Worm (Caenorhabditis elegans) whole organism, young adult: ENCODE data around the gene ace-4.

Source experiments
- F23B12.7 ChIP-seq: sonication (generic microtip); optimal IDR thresholded peaks from 2 replicates; lab custom pipeline; 2017; ENCODE audit warnings: missing genetic modification characterization, mild to moderate bottlenecking, missing compliant biosample characterization, antibody characterized with exemption, moderate library complexity; ENCODE audit not compliant: insufficient read depth
- K11D2.4 ChIP-seq: fragments of 200-800 bp; sonication (Bioruptor generic); IDR thresholded peaks from 2 replicates; pipeline ENCODE4 v1.3.6; 2022; ENCODE audit warnings: missing genetic modification reagents, missing genetic modification characterization, missing compliant biosample characterization
- Y53F4B.3 ChIP-seq: fragments of 200-800 bp; sonication (Bioruptor generic); IDR thresholded peaks from 2 replicates; pipeline ENCODE4 v1.3.6; 2022; ENCODE audit warnings: missing genetic modification reagents, missing genetic modification characterization, missing compliant biosample characterization
- ceh-40 ChIP-seq: fragments of 200-800 bp; sonication (Bioruptor generic); IDR thresholded peaks from 2 replicates; pipeline ENCODE4 v1.3.6; 2022; ENCODE audit warnings: missing genetic modification characterization, missing compliant biosample characterization
- hmg-20 ChIP-seq: fragments of 200-800 bp; sonication (Bioruptor generic); IDR thresholded peaks from 2 replicates; pipeline ENCODE4 v1.3.6; 2022; ENCODE audit warnings: missing genetic modification reagents, missing genetic modification characterization, missing compliant biosample characterization
- let-607 ChIP-seq, 2 experiments: fragments of 200-800 bp in 1 of 2; sonication (Bioruptor generic) in 1 of 2; sonication (generic microtip) in 1 of 2; optimal IDR thresholded peaks; 2 replicates each; lab custom pipeline; 2016 to 2018; ENCODE audit warnings: mild to moderate bottlenecking in 2 of 2, missing compliant biosample characterization in 2 of 2, missing genetic modification characterization in 2 of 2, moderate library complexity in 2 of 2, missing genotype in 1 of 2
- lin-35 ChIP-seq, 3 experiments: fragments of 150-350 bp in 2 of 3; sonication (generic microtip) in 1 of 3; optimal IDR thresholded peaks; 2 replicates each; lab custom pipeline; 2014 to 2018; ENCODE audit warnings: missing biosample characterization in 3 of 3, missing genetic modification characterization in 3 of 3, missing genetic modification reagents in 3 of 3
- nfya-1 ChIP-seq: sonication (generic microtip); optimal IDR thresholded peaks from 2 replicates; lab custom pipeline; 2017; ENCODE audit warnings: antibody characterized with exemption, missing compliant biosample characterization, missing genetic modification characterization, borderline replicate concordance; ENCODE audit not compliant: insufficient read depth
- pbrm-1 ChIP-seq: fragments of 200-800 bp; sonication (Bioruptor generic); IDR thresholded peaks from 2 replicates; pipeline ENCODE4 v1.3.6; 2022; ENCODE audit warnings: missing genetic modification reagents, missing genetic modification characterization, missing compliant biosample characterization
- pha-4 ChIP-seq: fragments of 150-350 bp; sonication (generic microtip); optimal IDR thresholded peaks from 2 replicates; lab custom pipeline; 2014; ENCODE audit warnings: missing biosample characterization, missing genetic modification reagents, missing genetic modification characterization
- unc-62 ChIP-seq: fragments of 150-350 bp; optimal IDR thresholded peaks from 2 replicates; lab custom pipeline; 2014; ENCODE audit warnings: missing biosample characterization, missing genetic modification reagents, missing genetic modification characterization

DNA sequence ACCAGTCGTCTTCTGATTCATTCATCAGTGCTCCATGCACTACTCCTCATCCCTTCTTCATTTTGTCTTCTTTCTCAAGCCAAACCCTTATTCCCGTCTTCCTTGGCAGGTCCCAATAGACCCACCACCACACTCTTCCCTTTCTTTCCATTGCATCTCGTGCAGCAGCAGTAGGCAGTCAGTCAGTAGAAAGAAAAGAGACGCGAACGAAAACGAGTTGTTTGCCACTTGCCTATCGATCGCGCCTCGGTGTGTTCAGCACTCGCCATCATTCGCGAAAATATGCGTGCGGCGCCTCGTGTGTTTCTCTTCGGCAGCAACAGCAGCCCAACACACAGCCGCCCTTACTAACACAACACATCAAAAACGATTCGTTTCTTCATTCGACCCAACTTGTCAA, 51.6 kb downstream of the ace-4 start:
- no peak for TF ChIP-seq F23B12.7 (tag; lab: Kevin White, UChicago)
- TF ChIP-seq pbrm-1 (GFP tag; lab: Robert Waterston, UW): peak; percentile 56; the same call in 1 of the 2 replicates
- no peak for TF ChIP-seq Y53F4B.3 (GFP tag; lab: Robert Waterston, UW)
- no peak for TF ChIP-seq nfya-1 (tag; lab: Kevin White, UChicago)
- no peak for TF ChIP-seq unc-62 (GFP tag; lab: Kevin White, UChicago)
- TF ChIP-seq hmg-20 (GFP tag; lab: Robert Waterston, UW): no peak
- TF ChIP-seq K11D2.4 (GFP tag; lab: Robert Waterston, UW): no peak
- no peak for TF ChIP-seq ceh-40 (GFP tag; lab: Robert Waterston, UW)
- no peak for TF ChIP-seq pha-4 (tag; lab: Kevin White, UChicago)
- TF ChIP-seq let-607 (tag; optimal IDR thresholded peaks at IDR 0.05; lab: Kevin White, UChicago): no peak
- TF ChIP-seq lin-35 (GFP tag; optimal IDR thresholded peaks at IDR 0.05; lab: Kevin White, UChicago): peak in 1 of 3 experiments; percentile 0
